Worm (Caenorhabditis elegans) whole organism, late embryonic: Measurements from ENCODE around the gene dod-24.

Experiments
- C38D4.7 ChIP-seq: fragments of 200-800 bp; sonication (Bioruptor generic); optimal IDR thresholded peaks from 2 replicates; lab custom pipeline; 2018; ENCODE audit warnings: mild to moderate bottlenecking, missing genetic modification characterization, moderate library complexity, missing compliant biosample characterization
- F13H6.1 ChIP-seq: sonication (generic microtip); optimal IDR thresholded peaks from 2 replicates; lab custom pipeline; 2016; ENCODE audit warnings: missing genetic modification characterization, missing compliant biosample characterization
- K09A11.1 ChIP-seq: sonication (generic microtip); optimal IDR thresholded peaks from 2 replicates; lab custom pipeline; 2017; ENCODE audit warnings: antibody characterized with exemption, mild to moderate bottlenecking, missing genetic modification characterization, missing compliant biosample characterization; ENCODE audit not compliant: insufficient read depth
- Y22D7AL.16 ChIP-seq: sonication (generic microtip); optimal IDR thresholded peaks from 2 replicates; lab custom pipeline; 2016; ENCODE audit warnings: missing genetic modification characterization, missing compliant biosample characterization
- ahr-1 ChIP-seq: sonication (generic microtip); optimal IDR thresholded peaks from 2 replicates; lab custom pipeline; 2016; ENCODE audit warnings: missing genetic modification characterization, missing compliant biosample characterization
- ceh-14 ChIP-seq: sonication (generic microtip); optimal IDR thresholded peaks from 2 replicates; lab custom pipeline; 2016; ENCODE audit warnings: missing genotype, missing genetic modification characterization, missing compliant biosample characterization
- ceh-18 ChIP-seq: sonication (generic microtip); optimal IDR thresholded peaks from 2 replicates; lab custom pipeline; 2016; ENCODE audit warnings: missing genetic modification characterization, missing compliant biosample characterization
- ceh-24 ChIP-seq: sonication (generic microtip); optimal IDR thresholded peaks from 2 replicates; lab custom pipeline; 2016; ENCODE audit warnings: mild to moderate bottlenecking, missing genetic modification characterization, missing compliant biosample characterization
- ceh-30 ChIP-seq: fragments of 150-350 bp; optimal IDR thresholded peaks from 2 replicates; lab custom pipeline; 2014; ENCODE audit warnings: missing biosample characterization, missing genetic modification characterization
- ceh-31 ChIP-seq: sonication (generic microtip); optimal IDR thresholded peaks from 2 replicates; lab custom pipeline; 2016; ENCODE audit warnings: missing genetic modification characterization, missing compliant biosample characterization
- ceh-34 ChIP-seq: sonication (generic microtip); optimal IDR thresholded peaks from 2 replicates; lab custom pipeline; 2016; ENCODE audit warnings: mild to moderate bottlenecking, missing genetic modification characterization, missing compliant biosample characterization
- ceh-48 ChIP-seq: sonication (generic microtip); optimal IDR thresholded peaks from 2 replicates; lab custom pipeline; 2016; ENCODE audit warnings: missing genetic modification characterization, inconsistent platforms, missing compliant biosample characterization
- ceh-6 ChIP-seq: fragments of 200-800 bp; sonication (Bioruptor generic); optimal IDR thresholded peaks from 2 replicates; lab custom pipeline; 2018; ENCODE audit warnings: mild to moderate bottlenecking, missing genetic modification characterization, missing compliant biosample characterization
- dmd-4 ChIP-seq: sonication (generic microtip); optimal IDR thresholded peaks from 2 replicates; lab custom pipeline; 2016; ENCODE audit warnings: borderline replicate concordance, missing genetic modification characterization, missing compliant biosample characterization
- dve-1 ChIP-seq: sonication (generic microtip); optimal IDR thresholded peaks from 2 replicates; lab custom pipeline; 2017; ENCODE audit warnings: antibody characterized with exemption, mild to moderate bottlenecking, missing genetic modification characterization, missing compliant biosample characterization
- elt-2 ChIP-seq: sonication (generic microtip); optimal IDR thresholded peaks from 2 replicates; lab custom pipeline; 2016; ENCODE audit warnings: missing genetic modification reagents, missing genetic modification characterization, missing compliant biosample characterization
- ets-4 ChIP-seq: sonication (generic microtip); optimal IDR thresholded peaks from 2 replicates; lab custom pipeline; 2016; ENCODE audit warnings: missing genetic modification characterization, missing compliant biosample characterization
- eyg-1 ChIP-seq: sonication (generic microtip); optimal IDR thresholded peaks from 2 replicates; lab custom pipeline; 2016; ENCODE audit warnings: missing genotype, missing genetic modification characterization, missing compliant biosample characterization
- gmeb-2 ChIP-seq: sonication (generic microtip); optimal IDR thresholded peaks from 2 replicates; lab custom pipeline; 2016; ENCODE audit warnings: missing genetic modification characterization, inconsistent platforms, missing compliant biosample characterization
- hlh-13 ChIP-seq: fragments of 200-800 bp; sonication (Bioruptor generic); optimal IDR thresholded peaks from 2 replicates; lab custom pipeline; 2018; ENCODE audit warnings: mild to moderate bottlenecking, missing genetic modification characterization, missing compliant biosample characterization
- hlh-15 ChIP-seq: sonication (generic microtip); optimal IDR thresholded peaks from 2 replicates; lab custom pipeline; 2016; ENCODE audit warnings: missing genetic modification characterization, missing compliant biosample characterization
- hlh-6 ChIP-seq: sonication (generic microtip); optimal IDR thresholded peaks from 2 replicates; lab custom pipeline; 2016; ENCODE audit warnings: missing genotype, missing genetic modification characterization, missing compliant biosample characterization
- lin-11 ChIP-seq: fragments of 200-800 bp; sonication (Bioruptor generic); optimal IDR thresholded peaks from 2 replicates; lab custom pipeline; 2018; ENCODE audit warnings: mild to moderate bottlenecking, missing genetic modification characterization, missing compliant biosample characterization
- mec-3 ChIP-seq: sonication (generic microtip); optimal IDR thresholded peaks from 2 replicates; lab custom pipeline; 2016; ENCODE audit warnings: borderline replicate concordance, missing genetic modification characterization, missing compliant biosample characterization
- nhr-11 ChIP-seq: fragments of 150-350 bp; optimal IDR thresholded peaks from 2 replicates; lab custom pipeline; 2014; ENCODE audit warnings: missing biosample characterization, missing genetic modification characterization
- nhr-232 ChIP-seq: sonication (generic microtip); optimal IDR thresholded peaks from 2 replicates; lab custom pipeline; 2016; ENCODE audit warnings: missing genetic modification characterization, missing compliant biosample characterization
- npax-4 ChIP-seq: sonication (generic microtip); optimal IDR thresholded peaks from 2 replicates; lab custom pipeline; 2016; ENCODE audit warnings: missing genetic modification characterization, missing compliant biosample characterization
- odd-2 ChIP-seq: sonication (generic microtip); optimal IDR thresholded peaks from 2 replicates; lab custom pipeline; 2017; ENCODE audit warnings: antibody characterized with exemption, mild to moderate bottlenecking, missing genetic modification characterization, missing compliant biosample characterization
- pag-3 ChIP-seq: sonication (generic microtip); optimal IDR thresholded peaks from 2 replicates; lab custom pipeline; 2016; ENCODE audit warnings: missing compliant biosample characterization, missing genetic modification characterization, borderline replicate concordance
- pat-9 ChIP-seq: fragments of 200-800 bp; sonication (Bioruptor generic); optimal IDR thresholded peaks from 2 replicates; lab custom pipeline; 2018; ENCODE audit warnings: mild to moderate bottlenecking, missing genetic modification characterization, moderate library complexity, missing compliant biosample characterization
- pha-2 ChIP-seq: sonication (generic microtip); optimal IDR thresholded peaks from 2 replicates; lab custom pipeline; 2017; ENCODE audit warnings: mild to moderate bottlenecking, missing genetic modification characterization, missing compliant biosample characterization
- pqm-1 ChIP-seq: sonication (generic microtip); optimal IDR thresholded peaks from 2 replicates; lab custom pipeline; 2016; ENCODE audit warnings: missing genetic modification characterization, missing compliant biosample characterization
- pros-1 ChIP-seq: fragments of 150-350 bp; optimal IDR thresholded peaks from 2 replicates; lab custom pipeline; 2014; ENCODE audit warnings: missing biosample characterization, missing genetic modification reagents, missing genetic modification characterization
- sox-2 ChIP-seq: fragments of 200-800 bp; sonication (Bioruptor generic); IDR thresholded peaks from 2 replicates; pipeline ENCODE4 v1.3.6; 2022; ENCODE audit warnings: missing genetic modification reagents, missing genetic modification characterization, missing compliant biosample characterization
- sox-4 ChIP-seq: sonication (generic microtip); optimal IDR thresholded peaks from 2 replicates; lab custom pipeline; 2017; ENCODE audit warnings: mild to moderate bottlenecking, missing genetic modification characterization, inconsistent platforms, missing compliant biosample characterization
- syd-9 ChIP-seq: sonication (generic microtip); optimal IDR thresholded peaks from 2 replicates; lab custom pipeline; 2016; ENCODE audit warnings: mild to moderate bottlenecking, missing genetic modification characterization, moderate library complexity, missing compliant biosample characterization
- tbx-7 ChIP-seq: sonication (generic microtip); optimal IDR thresholded peaks from 2 replicates; lab custom pipeline; 2016; ENCODE audit warnings: missing genotype, missing genetic modification characterization, missing compliant biosample characterization
- ttx-3 ChIP-seq: sonication (generic microtip); optimal IDR thresholded peaks from 2 replicates; lab custom pipeline; 2016; ENCODE audit warnings: missing genetic modification reagents, missing genetic modification characterization, missing compliant biosample characterization
- unc-3 ChIP-seq, 2 experiments: fragments of 200-800 bp in 1 of 2; sonication (Bioruptor generic) in 1 of 2; sonication (generic microtip) in 1 of 2; conservative IDR thresholded peaks in 1 of 2; optimal IDR thresholded peaks in 1 of 2; 2 replicates each; pipeline versions ENCODE4 v1.3.6 to Lab custom; 2016 to 2022; ENCODE audit warnings: missing compliant biosample characterization in 2 of 2, missing genetic modification characterization in 2 of 2, missing genetic modification reagents in 1 of 2
- unc-42 ChIP-seq: sonication (generic microtip); optimal IDR thresholded peaks from 2 replicates; lab custom pipeline; 2016; ENCODE audit warnings: missing genotype, missing genetic modification characterization, missing compliant biosample characterization
- unc-86 ChIP-seq: sonication (generic microtip); optimal IDR thresholded peaks from 2 replicates; lab custom pipeline; 2016; ENCODE audit warnings: missing genetic modification characterization, missing compliant biosample characterization
- zip-5 ChIP-seq: sonication (generic microtip); optimal IDR thresholded peaks from 2 replicates; lab custom pipeline; 2016; ENCODE audit warnings: missing genetic modification characterization, missing compliant biosample characterization
- ztf-16 ChIP-seq: sonication (generic microtip); optimal IDR thresholded peaks from 2 replicates; lab custom pipeline; 2017; ENCODE audit warnings: missing genetic modification characterization, missing compliant biosample characterization

The dod-24 gene

DNA sequence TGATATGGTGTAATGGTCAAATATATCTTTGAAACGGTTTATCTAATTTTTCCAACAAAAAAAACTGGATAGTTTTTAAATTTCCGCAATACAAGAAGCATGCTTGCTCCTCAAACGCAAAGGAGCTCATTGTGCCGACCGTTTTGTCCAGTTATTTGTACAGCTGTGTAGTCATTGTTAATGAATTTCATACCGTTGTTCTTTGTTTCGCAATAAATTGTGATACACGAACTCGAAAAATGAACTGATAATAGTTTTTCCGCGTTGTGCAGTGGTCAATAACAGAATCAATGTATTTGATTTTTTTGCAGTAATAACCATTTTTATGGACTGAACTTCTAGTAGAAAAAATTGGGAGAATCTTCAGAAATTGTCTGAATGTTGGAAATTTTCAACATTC lies 42.3 kb downstream of the dod-24 start:
- TF ChIP-seq hlh-13 = no peak
- TF ChIP-seq ceh-14 (tag; lab: Kevin White, UChicago) = no peak
- no peak for TF ChIP-seq ceh-48 (tag; lab: Kevin White, UChicago)
- TF ChIP-seq K09A11.1 (tag; lab: Kevin White, UChicago) = no peak
- TF ChIP-seq sox-4 (tag; lab: Kevin White, UChicago) = no peak
- TF ChIP-seq unc-86 (tag; lab: Kevin White, UChicago) = no peak
- TF ChIP-seq C38D4.7 (GFP tag; lab: Kevin White, UChicago) = no peak
- TF ChIP-seq pros-1 (tag; lab: Kevin White, UChicago) = no peak
- no peak for TF ChIP-seq dve-1 (tag; lab: Kevin White, UChicago)
- TF ChIP-seq syd-9 = no peak
- TF ChIP-seq hlh-6 (tag; lab: Kevin White, UChicago) = no peak

DNA sequence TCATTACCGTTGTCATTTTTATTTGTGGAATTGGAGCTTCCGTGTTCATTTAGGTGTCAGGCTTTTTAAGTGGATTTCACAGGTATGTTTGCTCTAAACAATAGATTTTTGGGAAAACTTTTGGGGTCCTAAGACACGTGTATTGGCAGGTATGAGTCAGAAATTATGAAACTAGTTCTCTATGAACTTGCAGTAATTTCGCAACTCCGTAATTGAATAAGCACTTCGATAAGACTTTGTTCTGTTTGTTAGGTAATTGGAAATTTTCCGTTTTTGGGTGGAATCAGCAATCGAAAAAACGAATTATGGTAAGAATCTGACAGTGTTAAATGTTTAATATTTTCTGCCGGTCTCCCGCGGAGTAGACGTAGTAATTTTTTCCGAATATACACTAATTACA lies 44.0 kb downstream of the dod-24 start:
- TF ChIP-seq ceh-31 (tag; lab: Kevin White, UChicago) (no peak), lin-11 (no peak), hlh-6 (tag; lab: Kevin White, UChicago) (no peak), ceh-18 (no peak), pag-3 (tag; lab: Kevin White, UChicago) (no peak), C38D4.7 (GFP tag; lab: Kevin White, UChicago) (no peak), odd-2 (tag; lab: Kevin White, UChicago) (no peak), dve-1 (tag; lab: Kevin White, UChicago) (no peak), ets-4 (tag; lab: Kevin White, UChicago) (no peak), nhr-11 (no peak), tbx-7 (tag; lab: Kevin White, UChicago) (no peak), npax-4 (tag; lab: Kevin White, UChicago) (no peak), ttx-3 (tag; lab: Kevin White, UChicago) (no peak), ahr-1 (no peak), ceh-6 (GFP tag; lab: Kevin White, UChicago) (no peak), hlh-15 (tag; lab: Kevin White, UChicago) (no peak), elt-2 (tag; lab: Kevin White, UChicago) (no peak), ceh-34 (tag; lab: Kevin White, UChicago) (no peak)

DNA sequence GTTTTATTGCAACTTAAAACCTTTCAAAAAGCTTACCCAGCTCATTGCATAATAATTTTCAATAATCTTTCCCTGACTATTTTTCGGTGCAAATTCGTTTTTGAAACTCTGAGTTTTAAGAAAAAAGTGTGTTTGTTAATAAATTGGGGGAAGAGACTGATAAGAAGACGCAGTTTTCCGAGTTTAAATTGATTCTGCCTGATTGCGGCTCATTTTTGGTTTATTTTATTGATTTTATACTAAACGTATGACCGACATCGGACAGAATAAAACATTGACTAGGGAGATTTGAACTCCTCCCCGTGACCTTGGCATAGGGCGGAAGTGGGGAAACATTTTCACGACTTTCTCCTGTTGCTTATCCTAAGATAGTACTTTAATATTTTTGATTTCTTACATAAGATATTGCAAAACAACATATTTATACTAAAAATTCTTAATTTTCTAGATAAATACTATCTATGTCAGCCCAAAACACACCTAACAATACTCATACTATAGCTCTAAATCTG lies 44.7 kb downstream of the dod-24 start, which contains the start of gene K08D8.7:
TSS of gene K08D8.7 (plus strand) at position 462 of the 512 bp plus-strand sequence.
- TF ChIP-seq ztf-16 (tag; lab: Kevin White, UChicago) (no peak), F13H6.1 (tag; lab: Kevin White, UChicago) (no peak), gmeb-2 (tag; lab: Kevin White, UChicago) (no peak), ceh-24 (no peak), eyg-1 (tag; lab: Kevin White, UChicago) (no peak), unc-3 (GFP tag; conservative IDR thresholded peaks at IDR 0.05; lab: Robert Waterston, UW) (no peak), unc-3 (tag; optimal IDR thresholded peaks at IDR 0.05; lab: Kevin White, UChicago) (no peak), dmd-4 (no peak), sox-2 (GFP tag; lab: Robert Waterston, UW) (no peak), ceh-30 (tag; lab: Kevin White, UChicago) (no peak), hlh-13 (no peak), ceh-6 (GFP tag; lab: Kevin White, UChicago) (no peak), zip-5 (tag; lab: Kevin White, UChicago) (no peak), sox-4 (tag; lab: Kevin White, UChicago) (no peak), ceh-34 (tag; lab: Kevin White, UChicago) (no peak)

DNA sequence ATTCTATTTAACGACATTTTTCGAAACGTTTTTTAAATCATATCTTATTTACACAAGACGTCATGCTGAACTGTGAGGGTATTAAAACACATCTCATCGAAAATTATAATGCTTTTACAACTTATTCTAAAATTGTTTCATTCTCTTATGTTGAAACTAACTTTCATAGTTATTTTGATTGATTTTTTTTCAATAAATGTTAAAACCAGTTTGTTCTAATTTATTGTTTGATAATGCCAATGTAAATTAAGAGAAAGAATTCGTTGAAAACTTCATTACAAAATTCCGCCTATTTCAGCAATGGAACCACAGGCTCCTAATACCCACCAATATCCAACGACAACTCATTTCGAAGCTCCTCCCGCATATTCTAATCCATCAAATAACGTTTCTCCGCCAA lies 46.2 kb downstream of the dod-24 start, which contains the start of gene K08D8.11:
TSS of gene K08D8.11 (plus strand) at position 301 of the 400 bp plus-strand sequence.
- TF ChIP-seq pros-1 (tag; lab: Kevin White, UChicago) (no peak), nhr-232 (no peak), pqm-1 (tag; lab: Kevin White, UChicago) (no peak), tbx-7 (tag; lab: Kevin White, UChicago) (no peak), mec-3 (no peak), Y22D7AL.16 (tag; lab: Kevin White, UChicago) (no peak), pha-2 (tag; lab: Kevin White, UChicago) (no peak), pat-9 (tag; lab: Kevin White, UChicago) (no peak), unc-42 (tag; lab: Kevin White, UChicago) (no peak)
